Fruit fly (Drosophila melanogaster): ENCODE data around the gene CG14042.
A peak's percentile ranks its signal among the peaks of the same experiment; 100 is the strongest.

The CG14042 gene

DNA sequence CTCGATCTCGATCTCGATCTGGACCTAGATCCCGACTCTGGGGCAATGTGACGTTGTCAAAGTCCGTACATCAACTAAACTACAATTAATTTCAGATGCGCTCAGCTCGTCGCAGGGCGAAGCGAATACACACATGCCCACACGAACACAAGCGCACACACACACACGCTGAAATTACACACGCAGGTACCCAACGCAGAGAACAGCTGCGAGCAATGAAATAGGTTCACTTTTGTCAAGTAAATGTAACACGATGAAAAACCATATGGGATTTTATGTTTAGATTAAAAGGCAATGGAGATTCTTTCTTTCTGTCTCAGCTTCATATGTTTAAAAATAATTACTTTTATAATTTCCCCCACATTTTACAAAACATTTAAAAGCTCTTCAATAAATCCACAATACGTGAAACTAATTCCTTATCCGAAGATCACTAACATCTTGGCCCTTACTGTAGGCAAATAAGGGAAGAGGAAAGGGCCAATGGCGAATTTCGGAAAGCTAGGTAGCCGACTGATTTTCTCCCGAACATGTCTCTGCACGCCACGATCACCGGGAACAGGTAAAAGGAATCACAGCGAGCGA is 37.1 kb upstream of the CG14042 start (continued):
- TF ChIP-seq dm (GFP tag; optimal IDR thresholded peaks at IDR 0.05) (no peak), CG12219 (GFP tag; optimal IDR thresholded peaks at IDR 0.05) (peak; percentile 64), salm (tag; optimal IDR thresholded peaks at IDR 0.05) (peak; percentile 63), CG18262 (tag; optimal IDR thresholded peaks at IDR 0.05) (peak; percentile 94), Scr (GFP tag; IDR thresholded peaks at IDR 0.05; ENCODE audit: partially characterized antibody) (no peak), slou (GFP tag; optimal IDR thresholded peaks at IDR 0.05) (peak; percentile 44), jigr1 (GFP tag; IDR thresholded peaks at IDR 0.05) (no peak), tap (tag; optimal IDR thresholded peaks at IDR 0.05) (peak; percentile 75), da (GFP tag; optimal IDR thresholded peaks at IDR 0.05) (no peak), ind (GFP tag; optimal IDR thresholded peaks at IDR 0.05) (peak; percentile 74), danr (GFP tag; IDR thresholded peaks at IDR 0.05) (peak; percentile 76), CG1233 (GFP tag; optimal IDR thresholded peaks at IDR 0.05) (peak; percentile 86), CG6683 (GFP tag; optimal IDR thresholded peaks at IDR 0.05) (peak; percentile 62), Ptx1 (GFP tag; IDR thresholded peaks at IDR 0.05) (peak; percentile 83), CG15011 (GFP tag; optimal IDR thresholded peaks at IDR 0.05) (peak; percentile 81), Max (GFP tag; optimal IDR thresholded peaks at IDR 0.05) (peak; percentile 78), CG6272 (GFP tag; IDR thresholded peaks at IDR 0.05) (0 out of 2 replicates have a peak, but pooled peaks have one; percentile 25), Lhr (GFP tag; optimal IDR thresholded peaks at IDR 0.05) (peak; percentile 40), wdn (GFP tag; IDR thresholded peaks at IDR 0.05) (peak; percentile 58), CG15073 (GFP tag; optimal IDR thresholded peaks at IDR 0.05) (no peak), Hsf (GFP tag; optimal IDR thresholded peaks at IDR 0.05) (peak; percentile 74), CG4424 (GFP tag; optimal IDR thresholded peaks at IDR 0.05) (peak; percentile 75), fru (optimal IDR thresholded peaks at IDR 0.05) (no peak), Ravus (GFP tag; IDR thresholded peaks at IDR 0.05) (peak; percentile 53), chif (GFP tag; optimal IDR thresholded peaks at IDR 0.05) (peak; percentile 74 to 85), CG8359 (GFP tag; optimal IDR thresholded peaks at IDR 0.05; ENCODE audit: borderline replicate concordance) (peak; percentile 68), MTF-1 (GFP tag; optimal IDR thresholded peaks at IDR 0.05; ENCODE audit: borderline replicate concordance) (peak; percentile 28), CG3838 (GFP tag; optimal IDR thresholded peaks at IDR 0.05) (peak; percentile 38), Bdp1 (GFP tag; optimal IDR thresholded peaks at IDR 0.05) (peak; percentile 48), CG8388 (GFP tag; optimal IDR thresholded peaks at IDR 0.05) (peak; percentile 82), CG3281 (GFP tag; optimal IDR thresholded peaks at IDR 0.05) (peak; percentile 88), ase (GFP tag; IDR thresholded peaks at IDR 0.05) (peak; percentile 48; the same call in 2 of the 3 replicates), Adf1 (GFP tag; IDR thresholded peaks at IDR 0.05) (peak; percentile 51), CG31388 (GFP tag; optimal IDR thresholded peaks at IDR 0.05) (no peak), CG18011 (GFP tag; optimal IDR thresholded peaks at IDR 0.05) (peak; percentile 45), Mrtf (GFP tag; IDR thresholded peaks at IDR 0.05) (peak; percentile 74; the same call in 2 of the 3 replicates), CG11093 (GFP tag; IDR thresholded peaks at IDR 0.05) (peak; percentile 76), CG42726 (GFP tag; IDR thresholded peaks at IDR 0.05; ENCODE audit: partially characterized antibody) (no peak), CG4820 (GFP tag; optimal IDR thresholded peaks at IDR 0.05) (peak; percentile 73), Nf-YC (tag; optimal IDR thresholded peaks at IDR 0.05) (peak; percentile 81), CG1832 (GFP tag; optimal IDR thresholded peaks at IDR 0.05) (no peak), cg (GFP tag; optimal IDR thresholded peaks at IDR 0.05) (peak; percentile 93), sna (GFP tag; IDR thresholded peaks at IDR 0.05; ENCODE audit: partially characterized antibody) (no peak), HmgD (GFP tag; optimal IDR thresholded peaks at IDR 0.05) (peak; percentile 69), usp (GFP tag; optimal IDR thresholded peaks at IDR 0.05) (no peak), sug (tag; optimal IDR thresholded peaks at IDR 0.05) (peak; percentile 80), sd (tag; optimal IDR thresholded peaks at IDR 0.05) (peak; percentile 53), CG5953 (GFP tag; IDR thresholded peaks at IDR 0.05) (peak; percentile 53; the same call in 1 of the 2 replicates), CG13296 (GFP tag; optimal IDR thresholded peaks at IDR 0.05) (peak; percentile 81), Hr51 (GFP tag; optimal IDR thresholded peaks at IDR 0.05) (peak; percentile 23 to 87)
